Worm (Caenorhabditis elegans): ENCODE data around the gene ham-3.

ce11 chrIII:10149910-10150309 lies 29.3 kb downstream of the ham-3 start:
- TF ChIP-seq lin-54 (GFP tag; optimal IDR thresholded peaks at IDR 0.05) (no peak), Y53G8AR.9 (GFP tag; conservative IDR thresholded peaks at IDR 0.05) (no peak), let-607 (tag; optimal IDR thresholded peaks at IDR 0.05) (no peak), ceh-40 (GFP tag; IDR thresholded peaks at IDR 0.05) (no peak), mxl-1 (tag; optimal IDR thresholded peaks at IDR 0.05) (no peak), ama-1 (optimal IDR thresholded peaks at IDR 0.05) (no peak), ama-1 (GFP tag; optimal IDR thresholded peaks at IDR 0.05) (no peak), Y53F4B.3 (GFP tag; IDR thresholded peaks at IDR 0.05) (no peak), hrde-1 (tag; optimal IDR thresholded peaks at IDR 0.05; ENCODE audit: borderline replicate concordance) (no peak), pha-4 (tag; optimal IDR thresholded peaks at IDR 0.05) (no peak), C06A6.2 (GFP tag; conservative IDR thresholded peaks at IDR 0.05) (no peak), atf-7 (tag; optimal IDR thresholded peaks at IDR 0.05) (no peak)

Measured in whole organism, young adult.